Worm (Caenorhabditis elegans): ENCODE results near the gene anoh-1.

DNA sequence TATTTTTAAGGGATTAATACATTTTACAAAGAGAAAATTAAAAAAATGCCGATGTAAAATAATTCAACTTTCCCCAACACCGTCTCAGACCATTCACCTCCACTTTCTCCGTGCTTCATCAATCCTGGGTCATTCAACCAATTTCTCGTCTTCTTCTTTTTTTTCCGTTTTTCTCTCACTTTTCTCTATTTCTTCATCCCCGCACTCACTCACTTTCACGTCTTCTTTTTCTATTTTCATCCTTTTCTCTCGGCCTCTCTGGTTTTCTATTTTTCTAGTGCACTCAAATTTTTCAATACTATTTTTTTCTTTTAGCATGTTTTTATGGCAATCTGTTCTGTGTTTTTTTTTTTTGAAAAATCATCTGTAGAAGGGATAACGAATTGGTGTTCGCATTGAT is 30.7 kb upstream of the anoh-1 start:
- no peak for TF ChIP-seq him-1 (tag; optimal IDR thresholded peaks at IDR 0.05)
- TF ChIP-seq W03F9.2 (tag; optimal IDR thresholded peaks at IDR 0.05), result no peak
- no peak for TF ChIP-seq dao-5 (tag; optimal IDR thresholded peaks at IDR 0.05)
